Fruit fly (Drosophila melanogaster): Measurements from ENCODE around the gene Lk6.

The Lk6 gene

DNA sequence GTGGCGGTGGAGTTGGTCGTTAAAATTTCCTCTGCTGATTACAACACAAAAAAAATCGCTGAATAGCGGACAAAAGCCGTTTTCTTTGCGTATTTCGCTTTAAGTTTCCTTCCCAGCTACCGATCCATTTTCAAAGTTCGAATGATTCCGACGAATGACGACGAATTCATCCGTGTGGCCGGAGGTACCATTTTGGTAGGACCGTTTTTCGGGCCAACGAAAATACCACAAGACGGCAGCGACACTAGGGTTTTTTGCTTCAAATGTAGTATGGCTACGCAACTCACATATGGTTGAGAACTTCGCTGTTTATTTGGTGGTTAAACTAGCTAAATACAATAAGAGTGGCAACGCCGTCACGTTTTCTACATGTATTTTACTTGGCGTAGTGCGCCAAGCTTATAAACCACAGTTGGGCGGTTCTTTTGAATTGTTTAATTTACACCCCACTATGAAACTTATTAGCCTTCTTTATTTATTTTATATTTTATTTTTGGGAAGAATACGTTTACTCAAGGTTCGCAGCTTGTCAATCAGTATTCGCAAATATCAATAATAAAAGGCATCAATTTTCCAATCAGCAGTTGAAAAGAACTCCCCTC is at the start of gene Lk6:
Gene Lk6, minus strand, starts transcription at position 179 of the 602 bp plus-strand sequence.
- TF ChIP-seq Dll (optimal IDR thresholded peaks at IDR 0.05), result no peak
- TF ChIP-seq pan (optimal IDR thresholded peaks at IDR 0.05), result no peak
- TF ChIP-seq psq (optimal IDR thresholded peaks at IDR 0.05), result no peak
- TF ChIP-seq EcR (GFP tag; optimal IDR thresholded peaks at IDR 0.05), result no peak
- no peak for TF ChIP-seq usp (GFP tag; optimal IDR thresholded peaks at IDR 0.05)
- no peak for TF ChIP-seq CG8478 (optimal IDR thresholded peaks at IDR 0.05)

- no peak for TF ChIP-seq psq (optimal IDR thresholded peaks at IDR 0.05)
- TF ChIP-seq CG8478 (optimal IDR thresholded peaks at IDR 0.05), result no peak
- no peak for TF ChIP-seq usp (GFP tag; optimal IDR thresholded peaks at IDR 0.05)
- no peak for TF ChIP-seq EcR (GFP tag; optimal IDR thresholded peaks at IDR 0.05)
- TF ChIP-seq Dll (optimal IDR thresholded peaks at IDR 0.05), result no peak
These were observed 48.7 kb upstream of the Lk6 start, which contains the start of gene ClC-a for dm6 chr3R:11812881-11813466. ClC-a (minus strand) TSS chr3R:11813207.

- TF ChIP-seq pan (optimal IDR thresholded peaks at IDR 0.05) (no peak), psq (optimal IDR thresholded peaks at IDR 0.05) (no peak), Dll (optimal IDR thresholded peaks at IDR 0.05) (no peak), EcR (GFP tag; optimal IDR thresholded peaks at IDR 0.05) (no peak), usp (GFP tag; optimal IDR thresholded peaks at IDR 0.05) (no peak), CG8478 (optimal IDR thresholded peaks at IDR 0.05) (no peak)
These were observed 48.2 kb upstream of the Lk6 start for dm6 chr3R:11812479-11812878.

DNA sequence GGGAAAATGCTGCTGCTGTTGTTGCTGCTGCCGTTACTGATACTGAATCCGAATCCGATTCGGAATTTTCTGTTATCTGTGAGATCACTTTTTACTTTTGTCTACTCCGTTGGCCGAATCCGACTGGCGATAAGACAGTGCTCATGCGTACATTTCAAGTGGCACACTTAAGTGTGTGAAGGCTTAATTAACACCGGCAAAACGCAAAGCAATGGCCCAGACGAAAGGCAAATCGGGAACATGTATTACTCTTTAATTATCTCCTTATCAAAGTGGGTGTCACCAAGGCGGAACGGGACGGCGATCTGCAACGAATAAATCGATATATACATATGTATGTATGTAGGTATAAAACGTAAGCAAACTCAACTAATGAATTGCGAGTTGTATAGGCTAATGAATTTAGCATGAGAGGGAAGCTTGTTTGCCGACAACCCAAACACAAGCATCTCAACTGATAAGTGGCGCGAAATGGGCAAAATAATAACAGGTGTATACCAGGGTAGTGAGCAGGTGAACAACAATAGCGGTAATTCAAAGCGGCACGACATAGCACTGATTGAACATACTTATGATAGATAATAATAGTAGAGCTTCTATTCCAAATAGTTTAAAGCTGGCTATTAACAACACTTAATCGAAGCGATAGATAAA is 46.7 kb upstream of the Lk6 start:
- TF ChIP-seq pan (optimal IDR thresholded peaks at IDR 0.05) (no peak), psq (optimal IDR thresholded peaks at IDR 0.05) (no peak), Dll (optimal IDR thresholded peaks at IDR 0.05) (no peak), EcR (GFP tag; optimal IDR thresholded peaks at IDR 0.05) (no peak), usp (GFP tag; optimal IDR thresholded peaks at IDR 0.05) (no peak), CG8478 (optimal IDR thresholded peaks at IDR 0.05) (no peak)

- TF ChIP-seq pan (optimal IDR thresholded peaks at IDR 0.05) (no peak), CG8478 (optimal IDR thresholded peaks at IDR 0.05) (no peak), psq (optimal IDR thresholded peaks at IDR 0.05) (no peak), Dll (optimal IDR thresholded peaks at IDR 0.05) (no peak), usp (GFP tag; optimal IDR thresholded peaks at IDR 0.05) (no peak), EcR (GFP tag; optimal IDR thresholded peaks at IDR 0.05) (no peak)
These were observed 45.4 kb upstream of the Lk6 start for dm6 chr3R:11809620-11810019.

DNA sequence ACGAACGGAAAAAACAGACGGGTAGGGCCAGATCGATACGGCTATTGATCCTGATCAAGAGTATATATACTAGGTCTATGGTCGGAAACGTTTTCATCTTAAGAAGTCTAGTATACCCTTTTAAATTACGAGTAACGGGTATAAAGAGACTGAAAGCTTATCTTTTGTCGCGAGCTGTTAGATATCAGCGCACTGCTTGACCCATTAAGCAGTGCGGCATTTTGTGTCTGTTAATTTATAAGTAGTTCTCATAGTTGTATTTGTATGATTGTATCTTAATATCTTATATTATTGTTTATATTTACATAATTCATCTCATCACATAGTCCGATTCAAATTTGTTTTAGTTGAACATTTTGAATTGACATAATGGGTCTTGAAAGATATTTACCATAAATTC is 43.4 kb upstream of the Lk6 start:
- TF ChIP-seq Dll (optimal IDR thresholded peaks at IDR 0.05) (no peak), psq (optimal IDR thresholded peaks at IDR 0.05) (no peak), CG8478 (optimal IDR thresholded peaks at IDR 0.05) (no peak), usp (GFP tag; optimal IDR thresholded peaks at IDR 0.05) (no peak), pan (optimal IDR thresholded peaks at IDR 0.05) (no peak), EcR (GFP tag; optimal IDR thresholded peaks at IDR 0.05) (no peak)

- no peak for TF ChIP-seq Dll (optimal IDR thresholded peaks at IDR 0.05)
- TF ChIP-seq usp (GFP tag; optimal IDR thresholded peaks at IDR 0.05), result no peak
- TF ChIP-seq psq (optimal IDR thresholded peaks at IDR 0.05), result no peak
- no peak for TF ChIP-seq CG8478 (optimal IDR thresholded peaks at IDR 0.05)
- no peak for TF ChIP-seq EcR (GFP tag; optimal IDR thresholded peaks at IDR 0.05)
- TF ChIP-seq pan (optimal IDR thresholded peaks at IDR 0.05), result no peak
These were observed 42.5 kb upstream of the Lk6 start for dm6 chr3R:11806753-11807152.

- no peak for TF ChIP-seq pan (optimal IDR thresholded peaks at IDR 0.05)
- no peak for TF ChIP-seq Dll (optimal IDR thresholded peaks at IDR 0.05)
- TF ChIP-seq EcR (GFP tag; optimal IDR thresholded peaks at IDR 0.05), result no peak
These were observed 41.3 kb upstream of the Lk6 start for dm6 chr3R:11805584-11805983.

- TF ChIP-seq pan (optimal IDR thresholded peaks at IDR 0.05) (no peak), Dll (optimal IDR thresholded peaks at IDR 0.05) (no peak), usp (GFP tag; optimal IDR thresholded peaks at IDR 0.05) (no peak), CG8478 (optimal IDR thresholded peaks at IDR 0.05) (no peak), EcR (GFP tag; optimal IDR thresholded peaks at IDR 0.05) (no peak), psq (optimal IDR thresholded peaks at IDR 0.05) (no peak)
These were observed 32.5 kb upstream of the Lk6 start, which contains the start of gene Sbf for dm6 chr3R:11796780-11797179. Sbf (minus strand) TSS chr3R:11796948.

- TF ChIP-seq psq (optimal IDR thresholded peaks at IDR 0.05) (no peak), CG8478 (optimal IDR thresholded peaks at IDR 0.05) (no peak), EcR (GFP tag; optimal IDR thresholded peaks at IDR 0.05) (no peak), Dll (optimal IDR thresholded peaks at IDR 0.05) (no peak)
These were observed 22.5 kb upstream of the Lk6 start, which contains the start of the genes prd1 and HisCl1 for dm6 chr3R:11786695-11787226. prd1 (minus strand) TSS chr3R:11787014. HisCl1 (plus strand) TSS chr3R:11787176.

DNA sequence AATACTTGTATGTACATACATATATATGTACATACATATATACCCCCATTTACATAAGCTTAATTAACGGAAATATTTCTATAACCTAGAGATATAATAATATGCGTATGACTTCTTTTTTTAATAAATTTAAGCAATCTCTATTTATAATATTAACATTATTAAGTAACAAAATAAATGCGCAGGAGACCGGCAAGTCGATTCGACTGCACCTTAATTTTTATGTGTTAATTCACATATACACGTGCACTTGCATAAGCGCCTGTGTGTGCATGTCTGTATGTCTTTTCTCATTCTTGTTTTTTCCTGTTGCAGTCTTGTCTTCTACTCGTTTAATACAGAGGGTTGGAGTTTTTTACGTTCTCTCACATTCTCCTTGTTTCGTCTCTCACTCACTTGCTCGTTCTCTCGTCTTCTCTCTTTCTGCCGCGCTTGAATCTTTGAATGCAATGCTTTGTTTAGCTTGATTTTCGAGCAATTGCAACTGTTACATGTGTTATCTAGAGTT is 16.0 kb upstream of the Lk6 start:
- TF ChIP-seq Dll (optimal IDR thresholded peaks at IDR 0.05) (no peak), EcR (GFP tag; optimal IDR thresholded peaks at IDR 0.05) (no peak), pan (optimal IDR thresholded peaks at IDR 0.05) (no peak), CG8478 (optimal IDR thresholded peaks at IDR 0.05) (no peak), psq (optimal IDR thresholded peaks at IDR 0.05) (no peak), usp (GFP tag; optimal IDR thresholded peaks at IDR 0.05) (no peak)
